Worm (Caenorhabditis elegans) whole organism, early embryonic: Measurements from ENCODE around the gene H03G16.1.

Experiments
- B0310.2 ChIP-seq: sonication (generic microtip); optimal IDR thresholded peaks from 2 replicates; lab custom pipeline; 2016; ENCODE audit warnings: mild to moderate bottlenecking, missing genetic modification characterization, missing compliant biosample characterization
- aly-1 ChIP-seq: sonication (generic microtip); optimal IDR thresholded peaks from 2 replicates; lab custom pipeline; 2016; ENCODE audit warnings: missing genetic modification characterization, missing compliant biosample characterization
- ama-1 ChIP-seq: fragments of 150-350 bp; optimal IDR thresholded peaks from 2 replicates; lab custom pipeline; 2014
- ceh-13 ChIP-seq: fragments of 200-800 bp; sonication (Bioruptor generic); optimal IDR thresholded peaks from 2 replicates; lab custom pipeline; 2018; ENCODE audit warnings: mild to moderate bottlenecking, missing genetic modification characterization, missing compliant biosample characterization
- ceh-36 ChIP-seq: sonication (generic microtip); optimal IDR thresholded peaks from 2 replicates; lab custom pipeline; 2016; ENCODE audit warnings: missing genetic modification characterization, inconsistent platforms, missing compliant biosample characterization
- ets-7 ChIP-seq: sonication (generic microtip); optimal IDR thresholded peaks from 2 replicates; lab custom pipeline; 2016; ENCODE audit warnings: missing genotype, missing genetic modification characterization, missing compliant biosample characterization
- flt-1 ChIP-seq: fragments of 200-800 bp; sonication (Bioruptor generic); IDR thresholded peaks from 2 replicates; pipeline ENCODE4 v1.3.6; 2022; ENCODE audit warnings: missing genetic modification characterization, missing compliant biosample characterization
- hnd-1 ChIP-seq: sonication (generic microtip); optimal IDR thresholded peaks from 2 replicates; lab custom pipeline; 2016; ENCODE audit warnings: missing genetic modification characterization, missing compliant biosample characterization
- pes-1 ChIP-seq: fragments of 200-800 bp; sonication (Bioruptor generic); IDR thresholded peaks from 2 replicates; pipeline ENCODE4 v1.3.6; 2022; ENCODE audit warnings: missing genetic modification reagents, missing genetic modification characterization, missing compliant biosample characterization
- tra-4 ChIP-seq: sonication (generic microtip); optimal IDR thresholded peaks from 2 replicates; lab custom pipeline; 2017; ENCODE audit warnings: missing genetic modification characterization, missing compliant biosample characterization

DNA sequence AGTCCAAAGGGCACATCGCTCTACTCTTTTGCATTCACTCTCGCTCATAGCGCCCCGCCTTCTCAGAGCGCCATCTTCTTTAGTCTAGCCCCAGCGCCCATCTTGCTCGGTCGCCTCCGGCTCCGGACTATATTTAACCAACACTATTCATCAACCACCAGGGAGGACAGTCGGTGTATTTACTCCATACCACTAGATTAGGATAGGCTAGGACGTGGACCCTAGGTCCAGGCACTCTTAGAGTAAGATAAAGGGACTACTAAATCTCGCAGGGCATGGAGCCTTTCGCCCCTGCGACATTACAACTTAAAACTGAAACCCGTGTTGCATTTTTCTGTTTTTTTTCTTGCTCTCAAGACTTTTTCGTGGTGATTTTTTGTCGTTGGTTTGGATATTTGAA is 6.1 kb upstream of the H03G16.1 start:
- TF ChIP-seq flt-1 (GFP tag; lab: Robert Waterston, UW), result no peak
- no peak for TF ChIP-seq ets-7
- no peak for TF ChIP-seq ama-1 (lab: Kevin White, UChicago)
- TF ChIP-seq hnd-1 (tag; lab: Kevin White, UChicago), result no peak
- TF ChIP-seq pes-1 (GFP tag; lab: Robert Waterston, UW), result no peak
- no peak for TF ChIP-seq B0310.2 (tag; lab: Kevin White, UChicago)
- TF ChIP-seq tra-4 (tag; lab: Kevin White, UChicago), result no peak
- TF ChIP-seq aly-1 (tag; lab: Kevin White, UChicago), result no peak
- no peak for TF ChIP-seq ceh-36 (tag; lab: Kevin White, UChicago)
- no peak for TF ChIP-seq ceh-13 (GFP tag; lab: Kevin White, UChicago)
